Fruit fly (Drosophila melanogaster): ENCODE measurements around the gene snRNP-U1-C.

Gene snRNP-U1-C

dm6 chr3R:18997388-18998287 is 14.2 kb upstream of the snRNP-U1-C start (continued):
- TF ChIP-seq wek (GFP tag; optimal IDR thresholded peaks at IDR 0.05) (peak; percentile 91), sna (GFP tag; IDR thresholded peaks at IDR 0.05; ENCODE audit: partially characterized antibody) (no peak), CG5245 (GFP tag; optimal IDR thresholded peaks at IDR 0.05) (no peak), CG10654 (GFP tag; optimal IDR thresholded peaks at IDR 0.05) (no peak), hkb (optimal IDR thresholded peaks at IDR 0.05) (no peak), hkb (GFP tag; IDR thresholded peaks at IDR 0.05) (peak; percentile 68), CG14710 (tag; optimal IDR thresholded peaks at IDR 0.05) (peak; percentile 72), lov (optimal IDR thresholded peaks at IDR 0.05) (no peak), lov (GFP tag; IDR thresholded peaks at IDR 0.05) (peak; percentile 81; the same call in 2 of the 3 replicates), zfh1 (GFP tag; IDR thresholded peaks at IDR 0.05) (peak; percentile 64), CG14965 (GFP tag; optimal IDR thresholded peaks at IDR 0.05; ENCODE audit: borderline replicate concordance) (no peak), insv (GFP tag; optimal IDR thresholded peaks at IDR 0.05) (peak; percentile 14 to 64), Mes4 (GFP tag; optimal IDR thresholded peaks at IDR 0.05) (peak; percentile 76), CG10321 (GFP tag; IDR thresholded peaks at IDR 0.05) (peak; percentile 45; the same call in 1 of the 2 replicates), Side (GFP tag; optimal IDR thresholded peaks at IDR 0.05) (peak; percentile 66), unpg (GFP tag; optimal IDR thresholded peaks at IDR 0.05) (peak; percentile 78), kni (GFP tag; optimal IDR thresholded peaks at IDR 0.05) (peak; percentile 87), CG10979 (tag; optimal IDR thresholded peaks at IDR 0.05) (peak; percentile 40), Nf-YB (GFP tag; optimal IDR thresholded peaks at IDR 0.05) (peak; percentile 76), CG30020 (tag; optimal IDR thresholded peaks at IDR 0.05) (peak; percentile 19), CG18619 (GFP tag; optimal IDR thresholded peaks at IDR 0.05) (peak; percentile 86), Adf1 (GFP tag; IDR thresholded peaks at IDR 0.05) (no peak), Sry-δ (GFP tag; optimal IDR thresholded peaks at IDR 0.05) (no peak), CG6683 (GFP tag; optimal IDR thresholded peaks at IDR 0.05) (peak; percentile 17), abd-A (tag; optimal IDR thresholded peaks at IDR 0.05) (peak; percentile 85), CG16863 (GFP tag; optimal IDR thresholded peaks at IDR 0.05) (peak; percentile 82), CG1529 (GFP tag; optimal IDR thresholded peaks at IDR 0.05) (peak; percentile 96), ac (GFP tag; optimal IDR thresholded peaks at IDR 0.05) (peak; percentile 96), her (GFP tag; optimal IDR thresholded peaks at IDR 0.05) (peak; percentile 10), Nf-YC (tag; optimal IDR thresholded peaks at IDR 0.05) (no peak), Ets65A (GFP tag) (no peak), peb (GFP tag; IDR thresholded peaks at IDR 0.05) (0 out of 2 replicates have a peak, but pooled peaks have one; percentile 10), YL-1 (GFP tag; optimal IDR thresholded peaks at IDR 0.05) (peak; percentile 92), CG8924 (tag; optimal IDR thresholded peaks at IDR 0.05) (peak; percentile 67), ken (GFP tag; IDR thresholded peaks at IDR 0.05) (peak; percentile 54; the same call in 2 of the 3 replicates), Antp (GFP tag; optimal IDR thresholded peaks at IDR 0.05) (no peak), gsb-n (tag; optimal IDR thresholded peaks at IDR 0.05) (peak; percentile 86), ewg (GFP tag; optimal IDR thresholded peaks at IDR 0.05) (peak; percentile 80), dmrt99B (tag; optimal IDR thresholded peaks at IDR 0.05) (peak; percentile 62), tgo (GFP tag; IDR thresholded peaks at IDR 0.05) (no peak), Meics (GFP tag; optimal IDR thresholded peaks at IDR 0.05) (no peak), caup (GFP tag; optimal IDR thresholded peaks at IDR 0.05; ENCODE audit: severe bottlenecking) (peak; percentile 10), CG15011 (GFP tag; optimal IDR thresholded peaks at IDR 0.05) (peak; percentile 53), CG12219 (GFP tag; optimal IDR thresholded peaks at IDR 0.05) (peak; percentile 82), CG13624 (GFP tag; optimal IDR thresholded peaks at IDR 0.05) (no peak), Eip74EF (GFP tag; optimal IDR thresholded peaks at IDR 0.05) (peak in 1 of 2 experiments; percentile 69), Dek (tag; optimal IDR thresholded peaks at IDR 0.05) (peak; percentile 6), CG2678 (tag; optimal IDR thresholded peaks at IDR 0.05) (peak; percentile 70)

All from whole organism, embryonic.